Worm (Caenorhabditis elegans) whole organism, L1 larva: ENCODE results near the gene F37C12.14.

ENCODE experiments used
- C04F5.9 ChIP-seq: sonication (generic microtip); optimal IDR thresholded peaks from 2 replicates; lab custom pipeline; 2016; ENCODE audit warnings: missing genetic modification characterization, missing compliant biosample characterization
- C16A3.4 ChIP-seq: fragments of 150-350 bp; optimal IDR thresholded peaks from 2 replicates; lab custom pipeline; 2014; ENCODE audit warnings: missing biosample characterization, missing genetic modification characterization
- F16B12.6 ChIP-seq: fragments of 150-350 bp; optimal IDR thresholded peaks from 2 replicates; lab custom pipeline; 2014; ENCODE audit warnings: missing biosample characterization, missing genetic modification characterization
- blmp-1 ChIP-seq: fragments of 150-350 bp; optimal IDR thresholded peaks from 2 replicates; lab custom pipeline; 2014; ENCODE audit warnings: missing biosample characterization, missing genetic modification characterization
- ceh-8 ChIP-seq: fragments of 200-800 bp; sonication (Bioruptor generic); optimal IDR thresholded peaks from 2 replicates; lab custom pipeline; 2018; ENCODE audit warnings: mild to moderate bottlenecking, missing genetic modification characterization, moderate library complexity, missing compliant biosample characterization
- ceh-82 ChIP-seq, 3 experiments: fragments of 150-350 bp in 1 of 3; sonication (generic microtip) in 2 of 3; optimal IDR thresholded peaks; 2 replicates each; lab custom pipeline; 2014 to 2017; ENCODE audit warnings: missing biosample characterization in 3 of 3, missing genetic modification characterization in 3 of 3
- ceh-88 ChIP-seq: fragments of 200-800 bp; sonication (Bioruptor generic); IDR thresholded peaks from 2 replicates; pipeline ENCODE4 v1.3.6; 2022; ENCODE audit warnings: missing genetic modification characterization, missing compliant biosample characterization
- ceh-90 ChIP-seq: sonication (generic microtip); optimal IDR thresholded peaks from 2 replicates; lab custom pipeline; 2016; ENCODE audit warnings: missing genetic modification characterization, missing compliant biosample characterization
- ces-1 ChIP-seq: fragments of 150-350 bp; optimal IDR thresholded peaks from 2 replicates; lab custom pipeline; 2014; ENCODE audit warnings: missing biosample characterization, missing genetic modification reagents, missing genetic modification characterization
- dpl-1 ChIP-seq, 3 experiments: fragments of 150-350 bp in 2 of 3; sonication (generic microtip) in 1 of 3; optimal IDR thresholded peaks; 2 replicates each; lab custom pipeline; 2014 to 2017; ENCODE audit warnings: missing biosample characterization in 3 of 3, missing genetic modification characterization in 3 of 3, missing genetic modification reagents in 3 of 3
- egl-27 ChIP-seq, 2 experiments: fragments of 150-350 bp in 1 of 2; sonication (generic microtip); optimal IDR thresholded peaks; 3 replicates each; lab custom pipeline; 2017 to 2018; ENCODE audit warnings: missing biosample characterization in 2 of 2, missing genetic modification characterization in 2 of 2, missing genetic modification reagents in 2 of 2
- elt-3 ChIP-seq, 6 experiments: fragments of 150-350 bp in 1 of 6; sonication (generic microtip); optimal IDR thresholded peaks; 2 replicates each; lab custom pipeline; 2017 to 2018; ENCODE audit warnings: missing biosample characterization in 6 of 6, missing genetic modification characterization in 6 of 6, inconsistent platforms in 1 of 6
- fkh-10 ChIP-seq: sonication (generic microtip); optimal IDR thresholded peaks from 2 replicates; lab custom pipeline; 2017; ENCODE audit warnings: missing biosample characterization, missing genetic modification reagents, missing genetic modification characterization
- fkh-4 ChIP-seq: sonication (generic microtip); optimal IDR thresholded peaks from 2 replicates; lab custom pipeline; 2016; ENCODE audit warnings: missing compliant biosample characterization, missing genetic modification characterization, borderline replicate concordance
- fos-1 ChIP-seq: fragments of 150-350 bp; optimal IDR thresholded peaks from 2 replicates; lab custom pipeline; 2014; ENCODE audit warnings: missing biosample characterization, missing genetic modification characterization
- grh-1 ChIP-seq: fragments of 200-800 bp; sonication (Bioruptor generic); IDR thresholded peaks from 2 replicates; pipeline ENCODE4 v1.3.6; 2022; ENCODE audit warnings: missing genetic modification reagents, missing genetic modification characterization, missing compliant biosample characterization
- hpl-2 ChIP-seq: fragments of 150-350 bp; optimal IDR thresholded peaks from 2 replicates; lab custom pipeline; 2014; ENCODE audit warnings: missing biosample characterization, missing genetic modification reagents, missing genetic modification characterization
- irx-1 ChIP-seq: sonication (generic microtip); optimal IDR thresholded peaks from 2 replicates; lab custom pipeline; 2016; ENCODE audit warnings: missing genetic modification characterization, missing compliant biosample characterization
- isw-1 ChIP-seq: fragments of 200-800 bp; sonication (Bioruptor generic); IDR thresholded peaks from 2 replicates; pipeline ENCODE4 v1.3.6; 2022; ENCODE audit warnings: missing genetic modification characterization, missing compliant biosample characterization
- jun-1 ChIP-seq: fragments of 150-350 bp; optimal IDR thresholded peaks from 2 replicates; lab custom pipeline; 2014; ENCODE audit warnings: missing biosample characterization, missing genetic modification reagents, missing genetic modification characterization
- lin-13 ChIP-seq: fragments of 150-350 bp; optimal IDR thresholded peaks from 2 replicates; lab custom pipeline; 2014; ENCODE audit warnings: missing biosample characterization, missing genetic modification reagents, missing genetic modification characterization
- lin-14 ChIP-seq: fragments of 200-800 bp; sonication (Bioruptor generic); optimal IDR thresholded peaks from 2 replicates; lab custom pipeline; 2018; ENCODE audit warnings: mild to moderate bottlenecking, missing genetic modification characterization, moderate library complexity, missing compliant biosample characterization
- lin-15B ChIP-seq: fragments of 150-350 bp; sonication (generic microtip); optimal IDR thresholded peaks from 3 replicates; lab custom pipeline; 2014; ENCODE audit warnings: missing biosample characterization, missing genetic modification characterization
- lin-35 ChIP-seq, 2 experiments: fragments of 150-350 bp; optimal IDR thresholded peaks; 2 replicates each; lab custom pipeline; 2014; ENCODE audit warnings: missing biosample characterization in 2 of 2, missing genetic modification characterization in 2 of 2, missing genetic modification reagents in 2 of 2
- lin-39 ChIP-seq: fragments of 150-350 bp; optimal IDR thresholded peaks from 2 replicates; lab custom pipeline; 2014; ENCODE audit warnings: missing biosample characterization, missing genetic modification reagents, missing genetic modification characterization
- lir-3 ChIP-seq: sonication (generic microtip); optimal IDR thresholded peaks from 2 replicates; lab custom pipeline; 2016; ENCODE audit warnings: mild to moderate bottlenecking, missing genetic modification characterization, moderate library complexity, missing compliant biosample characterization; ENCODE audit not compliant: poor library complexity
- lsy-2 ChIP-seq, 2 experiments: fragments of 150-350 bp; optimal IDR thresholded peaks; 2 replicates each; lab custom pipeline; 2014; ENCODE audit warnings: missing biosample characterization in 2 of 2, missing genetic modification characterization in 2 of 2
- mdl-1 ChIP-seq, 2 experiments: fragments of 150-350 bp; optimal IDR thresholded peaks; 2 replicates each; lab custom pipeline; 2014 to 2017; ENCODE audit warnings: missing biosample characterization in 2 of 2, missing genetic modification characterization in 2 of 2, inconsistent platforms in 1 of 2
- mef-2 ChIP-seq: fragments of 150-350 bp; optimal IDR thresholded peaks from 2 replicates; lab custom pipeline; 2014; ENCODE audit warnings: missing biosample characterization, missing genetic modification characterization
- mep-1 ChIP-seq: fragments of 150-350 bp; optimal IDR thresholded peaks from 2 replicates; lab custom pipeline; 2014; ENCODE audit warnings: missing biosample characterization, missing genetic modification characterization
- nhr-19 ChIP-seq: fragments of 200-800 bp; sonication (Bioruptor generic); conservative IDR thresholded peaks from 2 replicates; pipeline ENCODE4 v1.3.6; 2022; ENCODE audit warnings: missing genetic modification characterization, missing compliant biosample characterization
- nhr-237 ChIP-seq: fragments of 150-350 bp; optimal IDR thresholded peaks from 2 replicates; lab custom pipeline; 2014; ENCODE audit warnings: missing biosample characterization, missing genetic modification characterization
- nhr-71 ChIP-seq: sonication (generic microtip); optimal IDR thresholded peaks from 2 replicates; lab custom pipeline; 2016; ENCODE audit warnings: mild to moderate bottlenecking, missing genetic modification characterization, moderate library complexity, missing compliant biosample characterization
- pag-3 ChIP-seq: sonication (generic microtip); optimal IDR thresholded peaks from 2 replicates; lab custom pipeline; 2017; ENCODE audit warnings: missing genetic modification characterization, mild to moderate bottlenecking, missing compliant biosample characterization, antibody characterized with exemption, borderline replicate concordance; ENCODE audit not compliant: insufficient read depth
- pqm-1 ChIP-seq: sonication (generic microtip); optimal IDR thresholded peaks from 3 replicates; lab custom pipeline; 2017; ENCODE audit warnings: missing biosample characterization, missing genetic modification characterization
- snpc-4 ChIP-seq: fragments of 150-350 bp; optimal IDR thresholded peaks from 2 replicates; lab custom pipeline; 2014; ENCODE audit warnings: missing biosample characterization, missing genetic modification characterization
- snu-23 ChIP-seq: sonication (generic microtip); optimal IDR thresholded peaks from 2 replicates; lab custom pipeline; 2016; ENCODE audit warnings: missing genetic modification characterization, missing compliant biosample characterization
- sox-4 ChIP-seq: sonication (generic microtip); optimal IDR thresholded peaks from 2 replicates; lab custom pipeline; 2016; ENCODE audit warnings: missing genetic modification characterization, missing compliant biosample characterization
- unc-98 ChIP-seq: fragments of 200-800 bp; sonication (Bioruptor generic); IDR thresholded peaks from 2 replicates; pipeline ENCODE4 v1.3.6; 2022; ENCODE audit warnings: missing genetic modification characterization, missing compliant biosample characterization
- vab-15 ChIP-seq: sonication (generic microtip); optimal IDR thresholded peaks from 2 replicates; lab custom pipeline; 2017; ENCODE audit warnings: missing genotype, mild to moderate bottlenecking, missing genetic modification characterization, missing compliant biosample characterization
- zip-4 ChIP-seq: fragments of 200-800 bp; sonication (Bioruptor generic); optimal IDR thresholded peaks from 2 replicates; lab custom pipeline; 2018; ENCODE audit warnings: mild to moderate bottlenecking, missing genetic modification characterization, moderate library complexity, missing compliant biosample characterization
- ztf-11 ChIP-seq, 2 experiments: sonication (generic microtip); optimal IDR thresholded peaks; 2 replicates each; lab custom pipeline; 2016 to 2017; ENCODE audit warnings: missing genetic modification characterization in 2 of 2, missing biosample characterization in 1 of 2, missing compliant biosample characterization in 1 of 2

Gene F37C12.14

DNA sequence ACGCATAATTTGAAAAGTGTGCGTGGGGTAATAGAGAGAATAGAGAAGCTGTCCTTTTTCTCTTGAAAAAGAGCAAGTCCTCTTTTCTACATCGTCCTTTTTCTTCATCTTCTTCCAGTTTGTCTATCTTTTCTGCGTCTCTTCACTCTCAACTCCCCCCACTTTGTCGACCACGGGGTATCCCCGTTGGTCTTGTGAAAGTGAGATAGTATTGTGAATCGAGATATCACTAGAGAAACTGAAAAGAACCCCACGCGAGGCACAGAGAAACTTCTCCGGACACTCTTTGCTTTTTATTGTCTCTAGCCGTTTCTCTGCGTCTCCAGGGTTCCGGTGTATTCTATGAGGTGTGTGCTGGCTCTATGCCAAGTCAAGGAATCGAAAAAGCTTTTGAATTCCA is 29.7 kb downstream of the F37C12.14 start (continued):
- TF ChIP-seq pqm-1 (tag; lab: Kevin White, UChicago) (peak; percentile 51), unc-98 (peak; percentile 71), hpl-2 (GFP tag; lab: Kevin White, UChicago) (peak; percentile 75), lsy-2 (tag; optimal IDR thresholded peaks at IDR 0.05; lab: Kevin White, UChicago) (peak; percentile 92 to 94), lin-15B (tag; lab: Kevin White, UChicago) (peak; percentile 66), ceh-8 (GFP tag; lab: Kevin White, UChicago) (peak; percentile 82), vab-15 (no peak), ztf-11 (tag; optimal IDR thresholded peaks at IDR 0.05; lab: Kevin White, UChicago) (peak in 1 of 2 experiments; percentile 43), mdl-1 (tag; optimal IDR thresholded peaks at IDR 0.05; lab: Kevin White, UChicago) (peak; percentile 91 to 99)

DNA sequence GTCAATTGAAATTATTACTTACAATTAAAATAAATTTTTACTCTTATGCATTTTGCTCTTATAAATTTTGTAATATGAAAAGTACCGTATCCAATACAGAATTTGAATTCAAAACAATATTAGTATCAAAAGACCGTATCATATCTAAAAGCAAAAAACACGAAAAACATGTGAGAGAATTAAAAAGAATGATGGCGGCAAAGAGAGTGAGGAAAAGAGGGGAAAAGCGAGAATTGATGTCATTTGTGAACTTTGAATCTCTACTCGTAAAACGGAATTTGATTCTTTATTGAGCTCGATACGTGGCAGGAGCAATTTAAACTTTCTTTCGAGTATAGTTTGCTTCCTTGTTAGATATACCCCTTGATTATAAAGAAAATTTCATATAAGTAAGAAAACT is 30.8 kb downstream of the F37C12.14 start:
- TF ChIP-seq isw-1 (no peak), ceh-82 (tag; optimal IDR thresholded peaks at IDR 0.05; lab: Kevin White, UChicago) (no peak), nhr-71 (tag; lab: Kevin White, UChicago) (peak; percentile 31), C16A3.4 (no peak), fkh-4 (tag; lab: Kevin White, UChicago) (no peak), lin-35 (GFP tag; optimal IDR thresholded peaks at IDR 0.05; lab: Kevin White, UChicago) (no peak), zip-4 (GFP tag; lab: Kevin White, UChicago) (no peak), ceh-88 (GFP tag; lab: Robert Waterston, UW) (no peak), jun-1 (tag; lab: Kevin White, UChicago) (no peak), hpl-2 (GFP tag; lab: Kevin White, UChicago) (no peak), nhr-237 (tag; lab: Kevin White, UChicago) (no peak), egl-27 (tag; optimal IDR thresholded peaks at IDR 0.05; lab: Kevin White, UChicago) (no peak), nhr-19 (GFP tag; lab: Robert Waterston, UW) (no peak), pag-3 (tag; lab: Kevin White, UChicago) (no peak), lir-3 (no peak), ces-1 (no peak), grh-1 (GFP tag; lab: Robert Waterston, UW) (no peak), blmp-1 (peak; percentile 3), sox-4 (tag; lab: Kevin White, UChicago) (no peak), F16B12.6 (tag; lab: Kevin White, UChicago) (no peak), ceh-90 (tag; lab: Kevin White, UChicago) (no peak), lin-39 (tag; lab: Kevin White, UChicago) (no peak), lin-13 (GFP tag; lab: Kevin White, UChicago) (no peak), mef-2 (tag; lab: Kevin White, UChicago) (no peak), mep-1 (tag; lab: Kevin White, UChicago) (no peak), irx-1 (no peak), fkh-10 (GFP tag; lab: Kevin White, UChicago) (no peak), elt-3 (tag; optimal IDR thresholded peaks at IDR 0.05; lab: Kevin White, UChicago) (no peak), vab-15 (no peak), fos-1 (tag; lab: Kevin White, UChicago) (no peak), dpl-1 (GFP tag; optimal IDR thresholded peaks at IDR 0.05; lab: Kevin White, UChicago) (peak in 1 of 3 experiments; percentile 8), C04F5.9 (no peak), snpc-4 (no peak), lin-14 (GFP tag; lab: Kevin White, UChicago) (peak; percentile 49), snu-23 (peak; percentile 35)
